Fruit fly (Drosophila melanogaster): ENCODE data around the gene CG7326.

The CG7326 gene

DNA sequence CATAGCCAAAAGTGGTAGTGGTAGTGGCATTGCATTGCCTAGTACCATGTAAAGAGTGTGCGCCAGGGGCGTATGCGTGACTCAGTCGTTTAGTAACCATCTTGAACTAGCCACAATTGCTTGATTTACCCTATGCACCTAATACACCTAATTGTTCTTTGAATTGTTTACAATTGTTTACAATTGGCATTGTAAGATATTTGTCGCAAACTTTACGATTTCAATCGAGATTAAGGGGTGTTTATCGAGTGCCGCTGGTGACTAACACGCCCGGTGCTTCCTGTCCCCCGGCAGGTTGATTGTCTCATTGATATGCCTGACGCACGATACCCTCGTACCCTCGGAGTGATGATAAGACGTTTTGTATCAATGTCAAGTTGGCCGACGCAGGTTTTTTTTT is 26.5 kb downstream of the CG7326 start (continued):
- TF ChIP-seq Myb (GFP tag; optimal IDR thresholded peaks at IDR 0.05) (peak; percentile 15), CG6854 (GFP tag; optimal IDR thresholded peaks at IDR 0.05) (no peak), al (GFP tag; IDR thresholded peaks at IDR 0.05) (no peak), CG12071 (GFP tag; optimal IDR thresholded peaks at IDR 0.05) (no peak), CG12104 (GFP tag; optimal IDR thresholded peaks at IDR 0.05) (no peak), wdn (GFP tag; IDR thresholded peaks at IDR 0.05) (no peak), hb (GFP tag; IDR thresholded peaks at IDR 0.05; ENCODE audit: partially characterized antibody) (no peak), Max (GFP tag; optimal IDR thresholded peaks at IDR 0.05) (no peak), esg (GFP tag; conservative IDR thresholded peaks at IDR 0.05) (peak; percentile 59), dpn (GFP tag; optimal IDR thresholded peaks at IDR 0.05) (peak; percentile 41 to 42), dan (GFP tag; IDR thresholded peaks at IDR 0.05) (no peak), ind (GFP tag; optimal IDR thresholded peaks at IDR 0.05) (no peak), Rx (GFP tag; IDR thresholded peaks at IDR 0.05) (no peak), Chrac-16 (GFP tag; optimal IDR thresholded peaks at IDR 0.05) (peak; percentile 28), CG15073 (GFP tag; optimal IDR thresholded peaks at IDR 0.05) (no peak), CG11560 (tag; IDR thresholded peaks at IDR 0.05) (no peak), NC2β (GFP tag; optimal IDR thresholded peaks at IDR 0.05) (no peak), B-H2 (GFP tag; optimal IDR thresholded peaks at IDR 0.05) (no peak), CG14667 (GFP tag; IDR thresholded peaks at IDR 0.05) (0 out of 2 replicates have a peak, but pooled peaks have one; percentile 21), Ets97D (GFP tag; optimal IDR thresholded peaks at IDR 0.05) (no peak), E2f1 (GFP tag; IDR thresholded peaks at IDR 0.05) (peak; percentile 59), Hr3 (GFP tag; optimal IDR thresholded peaks at IDR 0.05) (peak; percentile 43), pan (optimal IDR thresholded peaks at IDR 0.05) (peak in 1 of 2 experiments; percentile 35), pan (GFP tag; optimal IDR thresholded peaks at IDR 0.05 in 1 of 2, IDR thresholded peaks at IDR 0.05 in 1 of 2) (peak in 1 of 2 experiments; percentile 71), CG6254 (GFP tag; optimal IDR thresholded peaks at IDR 0.05) (no peak), CG11093 (GFP tag; IDR thresholded peaks at IDR 0.05) (peak; percentile 60; the same call in 1 of the 3 replicates), Elba2 (GFP tag; optimal IDR thresholded peaks at IDR 0.05) (no peak), Atf-2 (GFP tag; optimal IDR thresholded peaks at IDR 0.05) (peak; percentile 35), CG17361 (GFP tag; IDR thresholded peaks at IDR 0.05) (peak; percentile 48; the same call in 2 of the 3 replicates), CG6175 (GFP tag; IDR thresholded peaks at IDR 0.05) (no peak), CG17802 (tag; optimal IDR thresholded peaks at IDR 0.05) (no peak), Hey (tag; optimal IDR thresholded peaks at IDR 0.05) (no peak), CG9932 (GFP tag; IDR thresholded peaks at IDR 0.05) (no peak), Stat92E (GFP tag; optimal IDR thresholded peaks at IDR 0.05) (no peak), row (GFP tag; IDR thresholded peaks at IDR 0.05) (peak; percentile 86), Ssrp (tag; optimal IDR thresholded peaks at IDR 0.05) (peak; percentile 41), Oli (tag; optimal IDR thresholded peaks at IDR 0.05) (peak; percentile 44), CG7357 (GFP tag; IDR thresholded peaks at IDR 0.05) (peak; percentile 48; the same call in 1 of the 3 replicates), dmrt11E (tag; optimal IDR thresholded peaks at IDR 0.05) (peak; percentile 42), CG3407 (GFP tag; optimal IDR thresholded peaks at IDR 0.05) (peak; percentile 2), CG8765 (GFP tag; IDR thresholded peaks at IDR 0.05) (no peak), nau (GFP tag; optimal IDR thresholded peaks at IDR 0.05) (no peak), fd96Cb (tag; optimal IDR thresholded peaks at IDR 0.05) (no peak), sisA (GFP tag; IDR thresholded peaks at IDR 0.05) (no peak), Lim3 (GFP tag; IDR thresholded peaks at IDR 0.05) (peak; percentile 33; the same call in 1 of the 2 replicates), da (GFP tag; optimal IDR thresholded peaks at IDR 0.05) (no peak), Sry-δ (GFP tag; optimal IDR thresholded peaks at IDR 0.05) (no peak), klu (GFP tag; IDR thresholded peaks at IDR 0.05) (peak; percentile 14; the same call in 1 of the 2 replicates), crc (GFP tag; optimal IDR thresholded peaks at IDR 0.05) (no peak), vvl (GFP tag; IDR thresholded peaks at IDR 0.05) (peak; percentile 46; the same call in 1 of the 2 replicates), lov (optimal IDR thresholded peaks at IDR 0.05) (no peak), lov (GFP tag; IDR thresholded peaks at IDR 0.05) (no peak), Gsc (GFP tag; IDR thresholded peaks at IDR 0.05) (no peak)
